Worm (Caenorhabditis elegans) whole organism, late embryonic: ENCODE data around the gene nlp-81.

Source experiments
- fkh-10 ChIP-seq: fragments of 150-350 bp; optimal IDR thresholded peaks from 2 replicates; lab custom pipeline; 2014; ENCODE audit warnings: missing biosample characterization, missing genetic modification reagents, missing genetic modification characterization
- hlh-13 ChIP-seq: fragments of 200-800 bp; sonication (Bioruptor generic); optimal IDR thresholded peaks from 2 replicates; lab custom pipeline; 2018; ENCODE audit warnings: mild to moderate bottlenecking, missing genetic modification characterization, missing compliant biosample characterization
- nfya-1 ChIP-seq: sonication (generic microtip); optimal IDR thresholded peaks from 2 replicates; lab custom pipeline; 2017; ENCODE audit warnings: missing genetic modification characterization, mild to moderate bottlenecking, missing compliant biosample characterization, antibody characterized with exemption, moderate library complexity
- nhr-11 ChIP-seq: fragments of 150-350 bp; optimal IDR thresholded peaks from 2 replicates; lab custom pipeline; 2014; ENCODE audit warnings: missing biosample characterization, missing genetic modification characterization
- nhr-232 ChIP-seq: sonication (generic microtip); optimal IDR thresholded peaks from 2 replicates; lab custom pipeline; 2016; ENCODE audit warnings: missing genetic modification characterization, missing compliant biosample characterization
- odd-2 ChIP-seq: sonication (generic microtip); optimal IDR thresholded peaks from 2 replicates; lab custom pipeline; 2017; ENCODE audit warnings: antibody characterized with exemption, mild to moderate bottlenecking, missing genetic modification characterization, missing compliant biosample characterization
- pax-1 ChIP-seq: fragments of 150-350 bp; optimal IDR thresholded peaks from 2 replicates; lab custom pipeline; 2014; ENCODE audit warnings: missing biosample characterization, missing genetic modification characterization
- ref-2 ChIP-seq: sonication (generic microtip); optimal IDR thresholded peaks from 2 replicates; lab custom pipeline; 2016; ENCODE audit warnings: missing genetic modification characterization, missing compliant biosample characterization
- tbx-2 ChIP-seq: sonication (generic microtip); optimal IDR thresholded peaks from 2 replicates; lab custom pipeline; 2016; ENCODE audit warnings: missing genetic modification characterization, missing compliant biosample characterization
- unc-55 ChIP-seq: sonication (generic microtip); optimal IDR thresholded peaks from 2 replicates; lab custom pipeline; 2017; ENCODE audit warnings: missing biosample characterization, missing genetic modification reagents, missing genetic modification characterization

ce11 chrIV:3199041-3199440 lies 23.1 kb upstream of the nlp-81 start:
- TF ChIP-seq nhr-232 (tag; lab: Kevin White, UChicago) (no peak), tbx-2 (tag; lab: Kevin White, UChicago) (no peak), hlh-13 (no peak), pax-1 (no peak), odd-2 (tag; lab: Kevin White, UChicago) (no peak), nfya-1 (tag; lab: Kevin White, UChicago) (no peak), nhr-11 (tag; lab: Kevin White, UChicago) (no peak), fkh-10 (GFP tag; lab: Kevin White, UChicago) (no peak), ref-2 (tag; lab: Kevin White, UChicago) (no peak), unc-55 (GFP tag; lab: Kevin White, UChicago) (no peak)
